Worm (Caenorhabditis elegans) whole organism, mixed stage, embryonic: Measurements from ENCODE around the gene F20B6.5.

Experiments
- blmp-1 ChIP-seq: fragments of 150-350 bp; optimal IDR thresholded peaks from 2 replicates; lab custom pipeline; 2014; ENCODE audit warnings: missing biosample characterization, missing genetic modification characterization
- drap-1 ChIP-seq: fragments of 200-800 bp; sonication (Bioruptor generic); optimal IDR thresholded peaks from 3 replicates; lab custom pipeline; 2018; ENCODE audit warnings: mild to moderate bottlenecking, missing genetic modification characterization, missing compliant biosample characterization
- lin-13 ChIP-seq: fragments of 150-350 bp; optimal IDR thresholded peaks from 2 replicates; lab custom pipeline; 2014; ENCODE audit warnings: missing biosample characterization, missing genetic modification characterization
- lsy-2 ChIP-seq: fragments of 150-350 bp; optimal IDR thresholded peaks from 2 replicates; lab custom pipeline; 2014; ENCODE audit warnings: missing biosample characterization, missing genetic modification characterization
- mep-1 ChIP-seq: fragments of 150-350 bp; optimal IDR thresholded peaks from 2 replicates; lab custom pipeline; 2017; ENCODE audit warnings: missing biosample characterization, missing genetic modification reagents, missing genetic modification characterization, inconsistent platforms
- nhr-28 ChIP-seq: fragments of 150-350 bp; optimal IDR thresholded peaks from 2 replicates; lab custom pipeline; 2014; ENCODE audit warnings: missing biosample characterization, missing genetic modification characterization
- nhr-76 ChIP-seq: sonication (generic microtip); optimal IDR thresholded peaks from 2 replicates; lab custom pipeline; 2017; ENCODE audit warnings: missing biosample characterization, missing genetic modification characterization
- snpc-4 ChIP-seq: fragments of 150-350 bp; optimal IDR thresholded peaks from 2 replicates; lab custom pipeline; 2014; ENCODE audit warnings: missing biosample characterization, missing genetic modification characterization
- sptf-1 ChIP-seq: sonication (generic microtip); optimal IDR thresholded peaks from 2 replicates; lab custom pipeline; 2017; ENCODE audit warnings: mild to moderate bottlenecking, missing genetic modification characterization, moderate library complexity, missing compliant biosample characterization
- unc-62 ChIP-seq: fragments of 150-350 bp; optimal IDR thresholded peaks from 2 replicates; lab custom pipeline; 2014; ENCODE audit warnings: missing biosample characterization, missing genetic modification reagents, missing genetic modification characterization
- ztf-11 ChIP-seq: fragments of 150-350 bp; optimal IDR thresholded peaks from 2 replicates; lab custom pipeline; 2014; ENCODE audit warnings: missing biosample characterization, missing genetic modification characterization

ce11 chrX:4238971-4239370 is 39.2 kb upstream of the F20B6.5 start:
- TF ChIP-seq nhr-28 (tag; lab: Kevin White, UChicago) (no peak), blmp-1 (no peak), snpc-4 (tag; lab: Kevin White, UChicago) (no peak), lsy-2 (tag; lab: Kevin White, UChicago) (no peak), lin-13 (tag; lab: Kevin White, UChicago) (no peak), unc-62 (GFP tag; lab: Kevin White, UChicago) (no peak), mep-1 (tag; lab: Kevin White, UChicago) (no peak), ztf-11 (no peak), sptf-1 (tag; lab: Kevin White, UChicago) (no peak), nhr-76 (tag; lab: Kevin White, UChicago) (no peak), drap-1 (GFP tag; lab: Kevin White, UChicago) (no peak)
